Fruit fly (Drosophila melanogaster) whole organism, embryonic: ENCODE measurements around the gene Rbp.
A peak's percentile ranks its signal among the peaks of the same experiment; 100 is the strongest.

Experiments
- Awh ChIP-seq: fragments of 200-800 bp; sonication (Bioruptor generic); IDR thresholded peaks from 2 replicates; pipeline ENCODE4, ENCODE4 v1.3.6; 2022; ENCODE audit warnings: missing biosample characterization, missing genetic modification characterization
- C15 ChIP-seq: fragments of 200-800 bp; sonication (Bioruptor generic); IDR thresholded peaks from 3 replicates; pipeline ENCODE4 v1.3.6; 2022; ENCODE audit warnings: missing biosample characterization, missing genetic modification characterization
- CG10209 ChIP-seq: fragments of 200-800 bp; sonication (Bioruptor generic); optimal IDR thresholded peaks from 3 replicates; lab custom pipeline; 2017; ENCODE audit warnings: missing biosample characterization, mild to moderate bottlenecking, missing genetic modification characterization, missing genetic modification reagents
- CG10321 ChIP-seq: fragments of 200-800 bp; sonication (Bioruptor generic); IDR thresholded peaks from 2 replicates; pipeline ENCODE4 v1.3.6; 2022; ENCODE audit warnings: missing biosample characterization, missing genetic modification characterization
- CG13775 ChIP-seq: fragments of 200-800 bp; sonication (Bioruptor generic); optimal IDR thresholded peaks from 3 replicates; lab custom pipeline; 2017; ENCODE audit warnings: missing biosample characterization, mild to moderate bottlenecking, missing genetic modification characterization
- CG14441 ChIP-seq: fragments of 200-800 bp; sonication (Bioruptor generic); IDR thresholded peaks from 2 replicates; pipeline ENCODE4 v1.3.6; 2022; ENCODE audit warnings: missing biosample characterization, missing genetic modification characterization
- CG18011 ChIP-seq: fragments of 200-800 bp; sonication (Bioruptor generic); optimal IDR thresholded peaks from 2 replicates; lab custom pipeline; 2017; ENCODE audit warnings: missing biosample characterization, missing genetic modification characterization, mild to moderate bottlenecking, moderate library complexity, missing genotype
- CG31224 ChIP-seq: fragments of 200-800 bp; sonication (Bioruptor generic); IDR thresholded peaks from 2 replicates; pipeline ENCODE4 v1.3.6; 2022; ENCODE audit warnings: missing biosample characterization, missing genetic modification characterization
- CG6854 ChIP-seq: fragments of 200-800 bp; sonication (Bioruptor generic); optimal IDR thresholded peaks from 3 replicates; lab custom pipeline; 2017; ENCODE audit warnings: missing biosample characterization, mild to moderate bottlenecking, missing genetic modification characterization
- CG7963 ChIP-seq: fragments of 200-800 bp; sonication (Bioruptor generic); IDR thresholded peaks from 3 replicates; pipeline ENCODE4 v1.3.6; 2022; ENCODE audit warnings: missing biosample characterization, missing genetic modification characterization; ENCODE audit not compliant: partially characterized antibody
- CG8924 ChIP-seq: fragments of 200-800 bp; optimal IDR thresholded peaks from 3 replicates; lab custom pipeline; 2019; ENCODE audit warnings: missing biosample characterization, mild to moderate bottlenecking, missing genetic modification characterization, moderate library complexity
- Gsc ChIP-seq: fragments of 200-800 bp; sonication (Bioruptor generic); IDR thresholded peaks from 2 replicates; pipeline ENCODE4 v1.3.6; 2022; ENCODE audit warnings: missing biosample characterization, missing genetic modification characterization
- HHEX ChIP-seq: fragments of 200-800 bp; sonication (Bioruptor generic); optimal IDR thresholded peaks from 3 replicates; lab custom pipeline; 2017; ENCODE audit warnings: missing biosample characterization, mild to moderate bottlenecking, missing genetic modification characterization, missing genetic modification reagents
- HmgD ChIP-seq: fragments of 200-800 bp; sonication (Bioruptor generic); optimal IDR thresholded peaks from 3 replicates; lab custom pipeline; 2016; ENCODE audit warnings: missing biosample characterization, missing genetic modification characterization
- Sry-δ ChIP-seq: fragments of 200-800 bp; sonication (Bioruptor generic); optimal IDR thresholded peaks from 2 replicates; lab custom pipeline; 2016; ENCODE audit warnings: missing biosample characterization, missing genetic modification characterization
- Ssrp ChIP-seq: fragments of 200-800 bp; sonication (Bioruptor generic); optimal IDR thresholded peaks from 2 replicates; lab custom pipeline; 2018; ENCODE audit warnings: missing biosample characterization, mild to moderate bottlenecking, missing genetic modification characterization, moderate library complexity
- Tbp ChIP-seq: fragments of >200 bp; optimal IDR thresholded peaks from 2 replicates; lab custom pipeline; 2018; ENCODE audit warnings: missing biosample characterization, missing genetic modification characterization
- abd-A ChIP-seq: fragments of 200-800 bp; sonication (Bioruptor generic); optimal IDR thresholded peaks from 3 replicates; lab custom pipeline; 2019; ENCODE audit warnings: missing biosample characterization, mild to moderate bottlenecking, missing genetic modification characterization, moderate library complexity
- ase ChIP-seq: fragments of 200-800 bp; sonication (Bioruptor generic); IDR thresholded peaks from 3 replicates; pipeline ENCODE4 v1.3.6; 2022; ENCODE audit warnings: missing biosample characterization, missing genetic modification characterization
- cad ChIP-seq: fragments of >200 bp; optimal IDR thresholded peaks from 2 replicates; lab custom pipeline; 2017; ENCODE audit warnings: missing biosample characterization, missing genetic modification characterization
- ci ChIP-seq: fragments of 200-800 bp; sonication (Bioruptor generic); IDR thresholded peaks from 3 replicates; pipeline ENCODE4 v1.3.6; 2022; ENCODE audit warnings: missing biosample characterization, missing genetic modification characterization
- fru ChIP-seq: fragments of >200 bp; optimal IDR thresholded peaks from 2 replicates; lab custom pipeline; 2017
- otp ChIP-seq: fragments of 200-800 bp; sonication (Bioruptor generic); IDR thresholded peaks from 3 replicates; pipeline ENCODE4, ENCODE4 v1.3.6; 2022; ENCODE audit warnings: missing biosample characterization, missing genetic modification characterization
- sens-2 ChIP-seq: fragments of 200-800 bp; sonication (Bioruptor generic); IDR thresholded peaks from 2 replicates; pipeline ENCODE4 v1.3.6; 2022; ENCODE audit warnings: missing biosample characterization, missing genetic modification characterization
- sug ChIP-seq: fragments of 200-800 bp; optimal IDR thresholded peaks from 2 replicates; lab custom pipeline; 2019; ENCODE audit warnings: missing biosample characterization, mild to moderate bottlenecking, missing genetic modification characterization, moderate library complexity
- vnd ChIP-seq: fragments of 200-800 bp; sonication (Bioruptor generic); IDR thresholded peaks from 3 replicates; pipeline ENCODE4 v1.3.6; 2022; ENCODE audit warnings: missing biosample characterization, missing genetic modification characterization; ENCODE audit not compliant: partially characterized antibody
- wor ChIP-seq: fragments of 200-800 bp; sonication (Bioruptor generic); IDR thresholded peaks from 2 replicates; pipeline ENCODE4 v1.3.6; 2022; ENCODE audit warnings: missing biosample characterization, missing genetic modification characterization
- z ChIP-seq: fragments of 200-800 bp; sonication (Bioruptor generic); IDR thresholded peaks from 3 replicates; pipeline ENCODE4 v1.3.6; 2022; ENCODE audit warnings: missing biosample characterization, missing genetic modification characterization

The Rbp gene

DNA sequence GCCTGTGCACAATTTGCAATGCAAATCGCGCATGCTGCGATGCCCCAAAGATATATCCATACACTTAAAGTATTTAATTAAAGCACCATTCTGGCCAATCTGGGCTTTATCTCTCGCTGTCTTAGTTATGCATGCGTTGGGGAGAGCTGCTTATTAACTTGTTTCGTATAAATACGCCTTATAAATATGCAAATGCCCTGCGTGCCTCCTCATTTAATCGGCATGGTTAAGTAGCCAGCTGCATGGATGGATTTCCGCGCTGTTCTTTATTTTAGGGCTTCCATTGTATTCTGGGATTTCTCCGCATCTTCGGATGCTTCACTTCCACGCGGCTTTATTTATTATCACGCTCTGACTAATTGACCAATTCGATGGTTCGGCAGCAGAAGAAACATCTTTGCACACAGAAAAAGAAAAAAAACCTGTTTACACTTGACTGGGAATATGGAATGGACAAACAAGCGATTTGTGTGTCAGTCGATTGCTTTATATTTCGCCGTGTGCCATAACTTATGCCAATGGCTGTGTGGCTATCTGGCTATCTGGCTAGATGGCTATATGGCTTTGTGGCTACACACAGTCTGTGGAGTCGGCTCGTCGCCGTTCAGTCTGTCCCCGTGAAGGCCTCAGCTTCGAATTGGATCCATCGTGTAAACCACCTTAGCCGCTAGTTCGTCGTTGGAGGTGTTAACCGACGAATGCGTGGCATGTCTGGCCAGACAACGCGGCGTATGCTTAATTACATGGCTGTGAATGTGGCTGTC, 77.1 kb downstream of the Rbp start (continued):
- TF ChIP-seq abd-A (peak; percentile 90), sens-2 (GFP tag; lab: Robert Waterston, UW) (no peak), Ssrp (tag; lab: Kevin White, UChicago) (no peak), otp (GFP tag; lab: Robert Waterston, UW) (no peak), ci (GFP tag; lab: Robert Waterston, UW) (0 out of 3 replicates have a peak, but pooled peaks have one; percentile 41), cad (GFP tag; lab: Kevin White, UChicago) (no peak), fru (lab: Kevin White, UChicago) (no peak), vnd (no peak), CG10209 (GFP tag; lab: Kevin White, UChicago) (no peak), C15 (no peak), HmgD (GFP tag; lab: Kevin White, UChicago) (no peak), CG14441 (GFP tag; lab: Robert Waterston, UW) (no peak), HHEX (GFP tag; lab: Kevin White, UChicago) (no peak), CG10321 (GFP tag; lab: Robert Waterston, UW) (no peak), z (GFP tag; lab: Robert Waterston, UW) (no peak), CG18011 (GFP tag; lab: Kevin White, UChicago) (no peak), CG8924 (tag; lab: Kevin White, UChicago) (no peak), CG7963 (GFP tag; lab: Robert Waterston, UW) (no peak), Sry-δ (GFP tag; lab: Kevin White, UChicago) (no peak), sug (tag; lab: Kevin White, UChicago) (no peak), Awh (GFP tag; lab: Robert Waterston, UW) (0 out of 2 replicates have a peak, but pooled peaks have one; percentile 26), ase (no peak), CG31224 (GFP tag; lab: Robert Waterston, UW) (no peak), Tbp (GFP tag; lab: Kevin White, UChicago) (no peak), CG6854 (no peak), CG13775 (GFP tag; lab: Kevin White, UChicago) (no peak), wor (GFP tag; lab: Robert Waterston, UW) (no peak), Gsc (GFP tag; lab: Robert Waterston, UW) (no peak)
